Worm (Caenorhabditis elegans) whole organism, midembryonic: Measurements from ENCODE around the gene pals-30.

ENCODE experiments used
- T22C8.4 ChIP-seq: fragments of 200-800 bp; sonication (Bioruptor generic); IDR thresholded peaks from 2 replicates; pipeline ENCODE4 v1.3.6; 2022; ENCODE audit warnings: missing genetic modification characterization, missing compliant biosample characterization
- cog-1 ChIP-seq: sonication (generic microtip); optimal IDR thresholded peaks from 2 replicates; lab custom pipeline; 2016; ENCODE audit warnings: missing genetic modification characterization, missing compliant biosample characterization
- flt-1 ChIP-seq: fragments of 200-800 bp; sonication (Bioruptor generic); IDR thresholded peaks from 2 replicates; pipeline ENCODE4 v1.3.6; 2022; ENCODE audit warnings: missing genetic modification characterization, missing compliant biosample characterization
- klf-2 ChIP-seq: fragments of 200-800 bp; sonication (Bioruptor generic); conservative IDR thresholded peaks from 2 replicates; pipeline ENCODE4 v1.3.6; 2022; ENCODE audit warnings: missing genetic modification reagents, missing genetic modification characterization, missing compliant biosample characterization
- ref-1 ChIP-seq: fragments of 200-800 bp; sonication (Bioruptor generic); conservative IDR thresholded peaks from 2 replicates; pipeline ENCODE4 v1.3.6; 2022; ENCODE audit warnings: missing genetic modification reagents, missing genetic modification characterization, missing compliant biosample characterization
- tab-1 ChIP-seq: fragments of 200-800 bp; sonication (Bioruptor generic); IDR thresholded peaks from 2 replicates; pipeline ENCODE4 v1.3.6; 2022; ENCODE audit warnings: missing genetic modification characterization, missing compliant biosample characterization
- ztf-23 ChIP-seq: fragments of 200-800 bp; sonication (Bioruptor generic); IDR thresholded peaks from 2 replicates; pipeline ENCODE4 v1.3.6; 2022; ENCODE audit warnings: missing genetic modification reagents, missing genetic modification characterization, missing compliant biosample characterization
- ztf-29 ChIP-seq: fragments of 200-800 bp; sonication (Bioruptor generic); IDR thresholded peaks from 2 replicates; pipeline ENCODE4 v1.3.6; 2022; ENCODE audit warnings: missing genetic modification reagents, missing genetic modification characterization, missing compliant biosample characterization

- TF ChIP-seq ztf-23 (no peak), T22C8.4 (GFP tag; lab: Robert Waterston, UW) (no peak), klf-2 (GFP tag; lab: Robert Waterston, UW) (no peak), flt-1 (GFP tag; lab: Robert Waterston, UW) (no peak), ref-1 (GFP tag; lab: Robert Waterston, UW) (no peak), tab-1 (GFP tag; lab: Robert Waterston, UW) (no peak), ztf-29 (no peak), cog-1 (no peak)
These were observed 13.3 kb upstream of the pals-30 start, which contains the start of gene Y57G11B.2 for ce11 chrIV:14565062-14565461.
